Worm (Caenorhabditis elegans) whole organism, L2 larva: ENCODE results near the gene atx-2.
A peak's percentile ranks its signal among the peaks of the same experiment; 100 is the strongest.

ENCODE experiments used
- C34F6.9 ChIP-seq: fragments of 150-350 bp; optimal IDR thresholded peaks from 2 replicates; lab custom pipeline; 2014; ENCODE audit warnings: missing biosample characterization, missing genetic modification characterization
- ama-1 ChIP-seq: fragments of 150-350 bp; optimal IDR thresholded peaks from 2 replicates; lab custom pipeline; 2018; ENCODE audit warnings: inconsistent platforms
- ceh-16 ChIP-seq: fragments of 150-350 bp; optimal IDR thresholded peaks from 2 replicates; lab custom pipeline; 2014; ENCODE audit warnings: missing biosample characterization, missing genetic modification characterization
- elt-3 ChIP-seq: sonication (generic microtip); optimal IDR thresholded peaks from 2 replicates; lab custom pipeline; 2017; ENCODE audit warnings: missing biosample characterization, missing genetic modification characterization
- fos-1 ChIP-seq: fragments of 150-350 bp; optimal IDR thresholded peaks from 2 replicates; lab custom pipeline; 2014; ENCODE audit warnings: missing biosample characterization, missing genetic modification characterization
- lin-11 ChIP-seq: fragments of 150-350 bp; sonication (generic microtip); optimal IDR thresholded peaks from 2 replicates; lab custom pipeline; 2014; ENCODE audit warnings: missing biosample characterization, missing genetic modification characterization, inconsistent platforms, mixed read lengths
- lin-39 ChIP-seq: fragments of 150-350 bp; optimal IDR thresholded peaks from 2 replicates; lab custom pipeline; 2014; ENCODE audit warnings: missing biosample characterization, missing genetic modification reagents, missing genetic modification characterization
- mdl-1 ChIP-seq, 2 experiments: fragments of 150-350 bp in 1 of 2; sonication (generic microtip) in 1 of 2; optimal IDR thresholded peaks; 2 replicates each; lab custom pipeline; 2017; ENCODE audit warnings: missing biosample characterization in 2 of 2, missing genetic modification characterization in 2 of 2
- nhr-10 ChIP-seq: sonication (generic microtip); optimal IDR thresholded peaks from 2 replicates; lab custom pipeline; 2017; ENCODE audit warnings: missing biosample characterization, missing genetic modification characterization
- nhr-11 ChIP-seq: fragments of 150-350 bp; optimal IDR thresholded peaks from 2 replicates; lab custom pipeline; 2014; ENCODE audit warnings: missing biosample characterization, missing genetic modification characterization
- nhr-12 ChIP-seq: fragments of 150-350 bp; optimal IDR thresholded peaks from 2 replicates; lab custom pipeline; 2014; ENCODE audit warnings: missing biosample characterization, missing genetic modification characterization
- nhr-77 ChIP-seq: fragments of 150-350 bp; optimal IDR thresholded peaks from 2 replicates; lab custom pipeline; 2014; ENCODE audit warnings: missing biosample characterization, missing genetic modification characterization
- skn-1 ChIP-seq: sonication (generic microtip); optimal IDR thresholded peaks from 2 replicates; lab custom pipeline; 2017; ENCODE audit warnings: missing biosample characterization, missing genetic modification characterization
- snpc-4 ChIP-seq: fragments of 150-350 bp; optimal IDR thresholded peaks from 2 replicates; lab custom pipeline; 2014; ENCODE audit warnings: missing biosample characterization, missing genetic modification characterization

DNA sequence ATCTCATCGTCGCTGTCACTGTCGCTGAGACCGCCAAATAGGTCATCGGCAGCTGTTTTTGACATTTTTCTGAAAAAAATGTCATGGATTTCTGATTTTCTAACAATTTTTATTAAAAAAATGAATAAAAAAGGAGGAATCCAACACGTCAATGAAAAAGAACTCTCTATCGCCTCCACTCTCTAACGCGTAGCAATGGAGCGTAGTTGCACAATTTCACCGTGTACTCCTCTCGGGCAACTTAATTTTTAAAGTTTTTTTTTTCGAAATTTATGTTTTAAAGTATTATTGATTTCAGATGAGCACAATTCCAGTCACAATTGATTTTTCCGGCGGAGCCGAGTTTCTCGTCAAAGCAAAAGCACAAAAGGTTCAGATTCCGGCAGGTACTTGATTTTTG is 44.0 kb downstream of the atx-2 start, which contains the start of the genes taf-11.3 and urm-1:
- TF ChIP-seq nhr-10 (tag; lab: Kevin White, UChicago) (no peak), ama-1 (lab: Kevin White, UChicago) (no peak), lin-39 (tag; lab: Kevin White, UChicago) (no peak), C34F6.9 (tag; lab: Kevin White, UChicago) (peak; percentile 88), nhr-12 (tag; lab: Kevin White, UChicago) (no peak), ceh-16 (tag; lab: Kevin White, UChicago) (peak; percentile 36), fos-1 (tag; lab: Kevin White, UChicago) (peak; percentile 61), nhr-11 (tag; lab: Kevin White, UChicago) (no peak), elt-3 (tag; lab: Kevin White, UChicago) (no peak), skn-1 (tag; lab: Kevin White, UChicago) (no peak), snpc-4 (peak; percentile 78), nhr-77 (no peak), mdl-1 (tag; optimal IDR thresholded peaks at IDR 0.05; lab: Kevin White, UChicago) (no peak), lin-11 (peak; percentile 67)
